Fruit fly (Drosophila melanogaster): ENCODE results near the gene CG31870.

Gene CG31870

DNA sequence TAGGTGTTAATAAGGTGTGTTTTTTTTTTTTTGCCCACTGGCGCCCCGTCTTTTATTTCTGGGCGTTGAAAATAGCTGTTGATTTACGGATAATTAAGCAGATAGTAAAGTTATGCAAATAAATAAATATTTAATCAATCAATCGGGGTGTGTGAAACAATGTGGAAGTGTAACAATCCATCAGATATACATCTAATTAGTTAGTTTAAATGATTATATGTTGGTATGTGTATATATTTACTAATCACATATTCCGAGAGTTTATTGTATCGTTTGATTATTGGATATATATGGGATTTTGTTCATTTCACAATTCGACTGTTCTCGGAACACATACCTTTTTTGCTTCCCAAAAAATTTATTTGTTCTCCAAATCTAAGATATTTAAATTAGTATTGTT is at the start of gene CG31870:
CG31870 (plus strand) TSS at position 301 of the 400 bp plus-strand sequence.
- TF ChIP-seq brk (GFP tag; optimal IDR thresholded peaks at IDR 0.05): no peak
- TF ChIP-seq N (GFP tag; optimal IDR thresholded peaks at IDR 0.05): no peak
- TF ChIP-seq Rel (GFP tag; optimal IDR thresholded peaks at IDR 0.05): no peak
- no peak for TF ChIP-seq Rel (tag; optimal IDR thresholded peaks at IDR 0.05)
- no peak for TF ChIP-seq Myc (optimal IDR thresholded peaks at IDR 0.05)
- no peak for TF ChIP-seq Jra (GFP tag; optimal IDR thresholded peaks at IDR 0.05)
- TF ChIP-seq OdsH (GFP tag; optimal IDR thresholded peaks at IDR 0.05): no peak
- TF ChIP-seq dmrt93B (GFP tag; optimal IDR thresholded peaks at IDR 0.05): no peak
- TF ChIP-seq HLH106 (tag; optimal IDR thresholded peaks at IDR 0.05): no peak
- TF ChIP-seq Hnf4 (GFP tag; optimal IDR thresholded peaks at IDR 0.05): no peak
- TF ChIP-seq woc (GFP tag; optimal IDR thresholded peaks at IDR 0.05): no peak
- no peak for TF ChIP-seq Dfd (GFP tag; optimal IDR thresholded peaks at IDR 0.05)
- TF ChIP-seq Hr78 (GFP tag; optimal IDR thresholded peaks at IDR 0.05): no peak
- TF ChIP-seq dl (GFP tag; optimal IDR thresholded peaks at IDR 0.05; ENCODE audit: insufficient read depth in 1 of 2, partially characterized antibody in 2 of 2): no peak

DNA sequence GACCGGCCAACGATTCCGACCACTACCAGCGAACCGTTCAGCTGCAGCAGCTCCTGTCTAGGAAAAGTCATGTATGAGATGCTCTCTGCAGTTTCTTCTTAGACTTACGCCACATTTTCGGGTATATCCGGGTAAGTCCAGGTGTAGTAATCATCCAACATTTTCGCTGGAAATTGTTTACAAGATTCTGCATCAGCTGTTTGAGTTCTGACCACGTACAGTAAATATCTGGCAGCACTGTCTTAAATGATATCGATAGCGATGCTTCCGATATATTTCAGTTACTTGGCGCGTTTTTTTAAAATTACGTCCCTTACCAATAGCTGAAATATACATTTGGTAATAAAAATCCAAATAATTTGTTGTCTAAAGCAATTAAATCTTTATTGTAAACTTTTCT is 46.3 kb upstream of the CG31870 start, which contains the start of gene CG6729:
CG6729 (minus strand) TSS at position 222 of the 400 bp plus-strand sequence.
- TF ChIP-seq lola (GFP tag; optimal IDR thresholded peaks at IDR 0.05): no peak
- no peak for TF ChIP-seq Hr83 (GFP tag; optimal IDR thresholded peaks at IDR 0.05; ENCODE audit: poor library complexity, severe bottlenecking)
- no peak for TF ChIP-seq usp (GFP tag; optimal IDR thresholded peaks at IDR 0.05)
- TF ChIP-seq psq (GFP tag; optimal IDR thresholded peaks at IDR 0.05): no peak
- no peak for TF ChIP-seq fru (GFP tag; optimal IDR thresholded peaks at IDR 0.05)
- TF ChIP-seq HLH106 (tag; optimal IDR thresholded peaks at IDR 0.05): no peak
- no peak for TF ChIP-seq Sp1 (GFP tag; optimal IDR thresholded peaks at IDR 0.05)
- TF ChIP-seq Dfd (GFP tag; optimal IDR thresholded peaks at IDR 0.05): no peak
- no peak for TF ChIP-seq OdsH (GFP tag; optimal IDR thresholded peaks at IDR 0.05)
- TF ChIP-seq brk (GFP tag; optimal IDR thresholded peaks at IDR 0.05): no peak

DNA sequence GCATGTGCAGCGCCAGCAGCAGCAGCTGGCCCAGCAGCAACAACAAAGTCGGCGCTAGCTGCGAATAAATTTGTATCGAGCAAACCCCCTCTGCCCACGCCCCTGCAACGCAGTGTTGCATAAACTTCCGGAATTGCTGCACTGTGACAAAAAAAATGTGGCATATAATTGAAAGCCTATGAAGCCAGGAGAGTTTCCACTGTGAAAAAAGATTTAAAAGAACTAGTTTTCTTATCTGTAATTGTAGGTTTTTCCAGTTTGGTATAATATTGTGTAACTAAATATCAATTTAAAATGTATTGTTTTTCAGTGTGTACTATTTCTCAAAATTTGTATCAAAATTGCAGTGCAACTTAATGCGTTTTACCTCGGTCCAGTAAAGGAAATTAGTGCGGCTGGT is 41.8 kb upstream of the CG31870 start:
- no peak for TF ChIP-seq CrebA (GFP tag; optimal IDR thresholded peaks at IDR 0.05; ENCODE audit: borderline replicate concordance)

DNA sequence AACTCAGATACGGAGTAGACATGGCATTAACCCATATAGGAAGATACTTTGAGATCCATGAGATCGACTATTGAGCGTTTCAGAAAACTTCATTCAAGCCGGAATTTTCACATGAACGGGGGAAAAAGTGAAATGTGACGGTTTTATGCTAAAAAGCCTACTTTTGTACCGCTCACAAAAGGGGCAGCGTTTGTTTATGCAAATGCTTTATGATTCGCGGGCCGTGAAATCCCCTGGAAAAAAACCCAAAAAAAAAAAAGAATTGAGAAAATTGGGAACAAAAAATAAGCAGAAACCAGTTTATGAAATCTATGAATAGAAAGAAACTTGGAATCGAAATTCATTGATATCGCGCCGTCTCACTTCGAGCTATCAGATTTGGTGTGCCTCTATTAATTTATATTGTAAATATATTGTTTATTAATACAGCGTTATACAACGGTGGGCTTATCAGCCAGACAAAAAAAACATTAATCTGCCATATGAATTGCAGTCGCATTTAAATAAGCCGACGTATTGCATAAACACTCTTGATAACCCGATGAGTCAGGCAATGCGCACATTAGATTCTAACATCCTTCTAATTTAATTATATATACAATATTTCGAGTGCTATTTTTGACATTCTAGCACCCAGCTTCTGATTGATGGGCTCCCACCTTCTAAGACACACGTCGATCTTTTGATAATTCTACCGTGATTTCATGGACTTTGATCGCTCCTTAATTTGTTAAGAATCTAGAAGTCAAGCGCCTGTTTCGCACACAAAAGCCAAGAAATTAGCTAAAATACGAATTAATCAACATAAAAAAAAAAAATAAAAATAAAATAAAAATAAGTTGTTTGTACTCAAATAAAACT is 40.2 kb upstream of the CG31870 start:
- TF ChIP-seq Hr78 (GFP tag; optimal IDR thresholded peaks at IDR 0.05) (no peak), dsf (GFP tag; optimal IDR thresholded peaks at IDR 0.05; ENCODE audit: borderline replicate concordance) (no peak)

DNA sequence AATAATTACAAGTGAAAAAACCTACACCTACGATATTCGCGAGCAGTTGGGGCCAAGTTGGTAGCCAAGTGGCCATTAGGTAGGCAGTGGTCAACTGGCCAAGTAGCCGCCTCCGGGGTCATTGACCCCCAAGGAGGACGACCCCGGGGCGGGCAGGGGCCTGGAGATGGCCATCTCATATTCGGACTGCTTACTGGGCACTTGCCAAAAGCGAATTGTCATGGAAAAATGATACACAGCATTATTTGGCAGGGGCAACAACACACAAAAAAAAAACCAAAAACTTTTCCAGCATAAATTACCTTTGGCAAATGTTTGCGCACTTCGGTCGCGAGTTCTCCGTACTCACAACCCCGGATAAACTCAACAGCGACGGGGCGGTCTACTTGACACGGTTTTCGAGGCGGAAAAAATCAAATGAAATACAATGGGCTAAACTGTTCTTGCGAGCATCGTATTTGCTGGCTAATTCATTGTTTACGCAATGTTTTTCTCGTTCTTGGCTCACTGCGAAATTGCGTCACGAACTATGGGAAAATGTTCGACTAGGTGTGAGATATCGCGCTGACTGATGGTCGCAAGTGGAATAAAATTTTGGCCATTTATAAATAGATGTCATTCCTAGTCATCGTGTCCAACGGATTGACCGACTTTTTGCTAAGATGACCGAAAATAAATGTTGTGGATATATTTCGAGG is 39.0 kb upstream of the CG31870 start:
- TF ChIP-seq jim (GFP tag; optimal IDR thresholded peaks at IDR 0.05) (no peak), Hr83 (GFP tag; optimal IDR thresholded peaks at IDR 0.05; ENCODE audit: poor library complexity, severe bottlenecking) (no peak), Abd-B (GFP tag; optimal IDR thresholded peaks at IDR 0.05) (no peak), foxo (GFP tag; optimal IDR thresholded peaks at IDR 0.05) (no peak), br (GFP tag; optimal IDR thresholded peaks at IDR 0.05) (no peak), pan (optimal IDR thresholded peaks at IDR 0.05) (no peak), N (GFP tag; optimal IDR thresholded peaks at IDR 0.05) (no peak), Mio (GFP tag; optimal IDR thresholded peaks at IDR 0.05) (no peak), Myc (optimal IDR thresholded peaks at IDR 0.05) (no peak), Hr78 (GFP tag; optimal IDR thresholded peaks at IDR 0.05) (no peak), psq (GFP tag; optimal IDR thresholded peaks at IDR 0.05) (no peak)

Measured in whole organism, wandering third instar larva.